Fruit fly (Drosophila melanogaster) Kc167 (cell line): ENCODE measurements around the gene CG46318.

Experiments used
- Sin3A ChIP-seq: fragments of >200 bp; optimal IDR thresholded peaks from 2 replicates; lab custom pipeline; 2018; ENCODE audit warnings: missing external identifiers
- insv ChIP-seq: fragments of >200 bp; optimal IDR thresholded peaks from 3 replicates; lab custom pipeline; 2018; ENCODE audit warnings: missing external identifiers
- psq ChIP-seq: fragments of >200 bp; optimal IDR thresholded peaks from 2 replicates; lab custom pipeline; 2017; ENCODE audit warnings: missing external identifiers

DNA sequence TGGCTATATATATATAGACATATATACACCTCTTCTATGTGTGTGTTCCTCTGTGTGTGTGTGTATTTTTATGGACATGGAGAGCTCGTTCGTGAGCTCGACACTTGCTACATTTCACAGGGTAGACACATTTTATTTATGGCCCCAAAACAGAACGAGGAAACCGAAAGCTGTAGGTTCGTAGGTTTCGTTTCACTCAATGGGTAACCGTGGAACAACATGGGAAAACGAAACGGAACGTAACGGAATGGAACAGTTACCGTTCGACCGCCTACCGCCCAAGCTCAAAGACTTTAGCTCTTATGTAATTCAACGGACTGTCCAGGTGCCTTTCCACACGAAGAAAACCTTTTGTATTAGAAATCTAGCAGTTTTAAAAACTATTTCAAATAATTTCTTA, 25.9 kb downstream of the CG46318 start:
- TF ChIP-seq insv (lab: Kevin White, UChicago) (no peak), Sin3A (lab: Kevin White, UChicago) (no peak), psq (lab: Kevin White, UChicago) (no peak)
